Worm (Caenorhabditis elegans): Measurements from ENCODE around the gene M05D6.5.

M05D6.5 gene

DNA sequence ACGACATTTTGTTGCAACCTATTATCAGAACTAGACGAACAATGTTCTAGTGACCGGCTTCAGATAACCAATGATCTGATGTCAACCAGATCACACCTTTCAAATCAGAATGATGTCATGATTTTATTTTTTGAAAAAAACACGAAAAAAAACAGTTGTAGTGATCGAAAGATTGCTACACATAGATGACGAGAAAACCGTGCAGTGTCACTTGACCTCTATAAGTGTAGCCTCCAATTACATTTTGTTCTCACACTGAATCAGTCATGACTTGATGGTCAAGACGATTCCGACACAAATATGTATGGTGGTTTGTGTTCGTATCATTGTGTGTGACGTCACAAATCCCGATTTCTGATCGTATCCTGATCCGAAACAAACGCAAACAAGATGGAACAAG, 41.9 kb downstream of the M05D6.5 start:
- no peak for TF ChIP-seq nhr-11 (tag; optimal IDR thresholded peaks at IDR 0.05)
- no peak for TF ChIP-seq sox-4 (tag; optimal IDR thresholded peaks at IDR 0.05)
- no peak for TF ChIP-seq mab-9 (GFP tag; IDR thresholded peaks at IDR 0.05)
- TF ChIP-seq blmp-1 (tag; optimal IDR thresholded peaks at IDR 0.05): peak; percentile 17
- no peak for TF ChIP-seq zag-1 (tag; optimal IDR thresholded peaks at IDR 0.05)
- TF ChIP-seq Y116A8C.19 (tag; optimal IDR thresholded peaks at IDR 0.05; ENCODE audit: borderline replicate concordance): no peak
- no peak for TF ChIP-seq efl-3 (GFP tag; optimal IDR thresholded peaks at IDR 0.05)
- no peak for TF ChIP-seq lin-15B (tag; optimal IDR thresholded peaks at IDR 0.05)
- no peak for TF ChIP-seq nhr-12 (tag; optimal IDR thresholded peaks at IDR 0.05)
- TF ChIP-seq lin-35 (GFP tag; optimal IDR thresholded peaks at IDR 0.05): peak in 1 of 2 experiments; percentile 5
- TF ChIP-seq ztf-11 (tag; optimal IDR thresholded peaks at IDR 0.05): no peak
- TF ChIP-seq nhr-90 (tag; optimal IDR thresholded peaks at IDR 0.05; ENCODE audit: poor library complexity): no peak
- TF ChIP-seq ceh-82 (tag; optimal IDR thresholded peaks at IDR 0.05): no peak
- peak; percentile 8 for TF ChIP-seq lin-14 (GFP tag; optimal IDR thresholded peaks at IDR 0.05)
- no peak for TF ChIP-seq elt-2 (tag; optimal IDR thresholded peaks at IDR 0.05)
- TF ChIP-seq ceh-90 (tag; optimal IDR thresholded peaks at IDR 0.05): no peak
- no peak for TF ChIP-seq tbx-2 (tag; optimal IDR thresholded peaks at IDR 0.05)
- peak; percentile 20 for TF ChIP-seq nhr-71 (tag; optimal IDR thresholded peaks at IDR 0.05)
- TF ChIP-seq hlh-17 (GFP tag; optimal IDR thresholded peaks at IDR 0.05; ENCODE audit: borderline replicate concordance): no peak
- TF ChIP-seq ces-1 (GFP tag; optimal IDR thresholded peaks at IDR 0.05): no peak
- no peak for TF ChIP-seq lin-13 (GFP tag; optimal IDR thresholded peaks at IDR 0.05)
- TF ChIP-seq swsn-7 (tag; optimal IDR thresholded peaks at IDR 0.05): no peak
- TF ChIP-seq C04F5.9 (tag; optimal IDR thresholded peaks at IDR 0.05): no peak
- no peak for TF ChIP-seq dpl-1 (GFP tag; optimal IDR thresholded peaks at IDR 0.05)
- TF ChIP-seq nhr-20 (tag; optimal IDR thresholded peaks at IDR 0.05): peak; percentile 55
- TF ChIP-seq nhr-77 (tag; optimal IDR thresholded peaks at IDR 0.05): no peak
- TF ChIP-seq unc-86 (tag; optimal IDR thresholded peaks at IDR 0.05): no peak
- TF ChIP-seq zip-4 (GFP tag; optimal IDR thresholded peaks at IDR 0.05): no peak
- no peak for TF ChIP-seq tlp-1 (tag; optimal IDR thresholded peaks at IDR 0.05)
- TF ChIP-seq ztf-4 (tag; optimal IDR thresholded peaks at IDR 0.05): no peak
- peak; percentile 2 for TF ChIP-seq ama-1 (optimal IDR thresholded peaks at IDR 0.05)
- TF ChIP-seq skn-1 (tag; optimal IDR thresholded peaks at IDR 0.05): no peak
- no peak for TF ChIP-seq mep-1 (tag; optimal IDR thresholded peaks at IDR 0.05)
- TF ChIP-seq nhr-85 (tag): peak; percentile 88
- no peak for TF ChIP-seq pag-3 (tag; optimal IDR thresholded peaks at IDR 0.05; ENCODE audit: borderline replicate concordance, insufficient read depth)
- no peak for TF ChIP-seq lir-3 (tag; optimal IDR thresholded peaks at IDR 0.05; ENCODE audit: poor library complexity)
- TF ChIP-seq nhr-84 (tag; optimal IDR thresholded peaks at IDR 0.05): no peak
- TF ChIP-seq pqm-1 (tag; optimal IDR thresholded peaks at IDR 0.05): no peak
- TF ChIP-seq xbp-1 (tag; optimal IDR thresholded peaks at IDR 0.05): no peak
- no peak for TF ChIP-seq unc-130 (tag; optimal IDR thresholded peaks at IDR 0.05)
- no peak for TF ChIP-seq snu-23 (GFP tag; optimal IDR thresholded peaks at IDR 0.05)
- no peak for TF ChIP-seq C16A3.4 (tag; optimal IDR thresholded peaks at IDR 0.05)
- no peak for TF ChIP-seq isw-1 (GFP tag; IDR thresholded peaks at IDR 0.05)
- TF ChIP-seq ceh-88 (GFP tag; IDR thresholded peaks at IDR 0.05): no peak
- no peak for TF ChIP-seq aly-2 (tag; optimal IDR thresholded peaks at IDR 0.05)
- no peak for TF ChIP-seq alr-1 (tag; optimal IDR thresholded peaks at IDR 0.05; ENCODE audit: borderline replicate concordance)
- TF ChIP-seq dsc-1 (tag; optimal IDR thresholded peaks at IDR 0.05): no peak
- TF ChIP-seq fos-1 (tag; optimal IDR thresholded peaks at IDR 0.05): no peak
- no peak for TF ChIP-seq lsy-2 (tag; optimal IDR thresholded peaks at IDR 0.05)
